Worm (Caenorhabditis elegans) whole organism, L4 larva: ENCODE results near the gene Y51A2B.6.
"Not testable (repeated sequence)": the region's sequence is repeated elsewhere in the genome, so short reads cannot be mapped to it uniquely, and the experiment has no call there.

Source experiments
- F49E8.2 ChIP-seq: sonication (generic microtip); optimal IDR thresholded peaks from 2 replicates; lab custom pipeline; 2016; ENCODE audit warnings: missing compliant biosample characterization, mild to moderate bottlenecking, missing genetic modification characterization, borderline replicate concordance
- aly-2 ChIP-seq: sonication (generic microtip); optimal IDR thresholded peaks from 2 replicates; lab custom pipeline; 2018; ENCODE audit warnings: missing biosample characterization, missing genetic modification characterization
- ceh-20 ChIP-seq: fragments of 200-800 bp; sonication (Bioruptor generic); IDR thresholded peaks from 2 replicates; pipeline ENCODE4 v1.3.6; 2022; ENCODE audit warnings: missing genetic modification reagents, missing genetic modification characterization, missing compliant biosample characterization
- jun-1 ChIP-seq: fragments of 150-350 bp; optimal IDR thresholded peaks from 2 replicates; lab custom pipeline; 2014; ENCODE audit warnings: missing biosample characterization, missing genetic modification reagents, missing genetic modification characterization
- lin-39 ChIP-seq: fragments of 150-350 bp; optimal IDR thresholded peaks from 2 replicates; lab custom pipeline; 2014; ENCODE audit warnings: missing biosample characterization, missing genetic modification reagents, missing genetic modification characterization
- nhr-237 ChIP-seq: sonication (generic microtip); optimal IDR thresholded peaks from 2 replicates; lab custom pipeline; 2017; ENCODE audit warnings: missing biosample characterization, missing genetic modification characterization
- nhr-25 ChIP-seq: sonication (generic microtip); optimal IDR thresholded peaks from 2 replicates; lab custom pipeline; 2017; ENCODE audit warnings: missing genetic modification characterization, mild to moderate bottlenecking, missing compliant biosample characterization, antibody characterized with exemption, moderate library complexity, borderline replicate concordance; ENCODE audit not compliant: insufficient read depth
- nhr-42 ChIP-seq: fragments of 200-800 bp; sonication (Bioruptor generic); IDR thresholded peaks from 2 replicates; pipeline ENCODE4 v1.3.6; 2022; ENCODE audit warnings: missing genetic modification characterization, missing compliant biosample characterization
- snpc-1.2 ChIP-seq: fragments of 200-800 bp; sonication (Bioruptor generic); IDR thresholded peaks from 2 replicates; pipeline ENCODE4 v1.3.6; 2022; ENCODE audit warnings: missing genetic modification reagents, missing genetic modification characterization, missing compliant biosample characterization
- zfp-3 ChIP-seq: fragments of 200-800 bp; sonication (Bioruptor generic); conservative IDR thresholded peaks from 2 replicates; pipeline ENCODE4 v1.3.6; 2022; ENCODE audit warnings: missing genetic modification reagents, missing genetic modification characterization, missing compliant biosample characterization

- TF ChIP-seq ceh-20 (GFP tag; lab: Robert Waterston, UW); snpc-1.2; nhr-25 (tag; lab: Kevin White, UChicago); jun-1 (tag; lab: Kevin White, UChicago); nhr-42 (GFP tag; lab: Robert Waterston, UW); nhr-237 (tag; lab: Kevin White, UChicago); zfp-3 (GFP tag; lab: Robert Waterston, UW); F49E8.2; lin-39 (tag; lab: Kevin White, UChicago); aly-2 (tag; lab: Kevin White, UChicago): not testable (repeated sequence)
Measured at ce11 chrV:18415878-18416277, 21.8 kb upstream of the Y51A2B.6 start.
